Worm (Caenorhabditis elegans) whole organism, mixed stage, embryonic: ENCODE measurements around the gene npp-5.
"Not testable (repeated sequence)": the region's sequence is repeated elsewhere in the genome, so short reads cannot be mapped to it uniquely, and the experiment has no call there.

Source experiments
- M03D4.4 ChIP-seq: sonication (generic microtip); optimal IDR thresholded peaks from 2 replicates; lab custom pipeline; 2017; ENCODE audit warnings: mild to moderate bottlenecking, missing genetic modification characterization, missing compliant biosample characterization
- ceh-43 ChIP-seq: fragments of 200-800 bp; sonication (Bioruptor generic); optimal IDR thresholded peaks from 2 replicates; lab custom pipeline; 2018; ENCODE audit warnings: mild to moderate bottlenecking, missing genetic modification characterization, moderate library complexity, missing compliant biosample characterization
- ces-1 ChIP-seq: fragments of 150-350 bp; optimal IDR thresholded peaks from 2 replicates; lab custom pipeline; 2014; ENCODE audit warnings: missing biosample characterization, missing genetic modification reagents, missing genetic modification characterization
- elt-1 ChIP-seq: sonication (generic microtip); optimal IDR thresholded peaks from 2 replicates; lab custom pipeline; 2017; ENCODE audit warnings: missing genetic modification characterization, mild to moderate bottlenecking, missing compliant biosample characterization, antibody characterized with exemption, moderate library complexity, borderline replicate concordance; ENCODE audit not compliant: insufficient read depth
- flh-1 ChIP-seq: fragments of 200-800 bp; sonication (Bioruptor generic); optimal IDR thresholded peaks from 2 replicates; lab custom pipeline; 2018; ENCODE audit warnings: mild to moderate bottlenecking, missing genetic modification characterization, moderate library complexity, missing compliant biosample characterization
- hlh-1 ChIP-seq: fragments of 150-350 bp; optimal IDR thresholded peaks from 2 replicates; lab custom pipeline; 2014; ENCODE audit warnings: missing biosample characterization, missing genetic modification reagents, missing genetic modification characterization
- lsy-2 ChIP-seq: fragments of 150-350 bp; optimal IDR thresholded peaks from 2 replicates; lab custom pipeline; 2014; ENCODE audit warnings: missing biosample characterization, missing genetic modification characterization
- mab-5 ChIP-seq: fragments of 150-350 bp; optimal IDR thresholded peaks from 2 replicates; lab custom pipeline; 2014; ENCODE audit warnings: missing biosample characterization, missing genetic modification characterization
- nhr-12 ChIP-seq: fragments of 150-350 bp; optimal IDR thresholded peaks from 2 replicates; lab custom pipeline; 2014; ENCODE audit warnings: missing biosample characterization, missing genetic modification characterization
- snpc-4 ChIP-seq: fragments of 150-350 bp; optimal IDR thresholded peaks from 2 replicates; lab custom pipeline; 2014; ENCODE audit warnings: missing biosample characterization, missing genetic modification characterization
- sptf-1 ChIP-seq: sonication (generic microtip); optimal IDR thresholded peaks from 2 replicates; lab custom pipeline; 2017; ENCODE audit warnings: mild to moderate bottlenecking, missing genetic modification characterization, moderate library complexity, missing compliant biosample characterization
- unc-120 ChIP-seq: sonication (generic microtip); optimal IDR thresholded peaks from 2 replicates; lab custom pipeline; 2017; ENCODE audit warnings: missing genetic modification characterization, missing compliant biosample characterization; ENCODE audit not compliant: poor library complexity, severe bottlenecking
- unc-39 ChIP-seq: fragments of 150-350 bp; optimal IDR thresholded peaks from 2 replicates; lab custom pipeline; 2014; ENCODE audit warnings: missing biosample characterization, missing genetic modification characterization
- zip-8 ChIP-seq: fragments of 150-350 bp; optimal IDR thresholded peaks from 2 replicates; lab custom pipeline; 2014; ENCODE audit warnings: missing biosample characterization, missing genetic modification characterization
- ztf-11 ChIP-seq: fragments of 150-350 bp; optimal IDR thresholded peaks from 2 replicates; lab custom pipeline; 2014; ENCODE audit warnings: missing biosample characterization, missing genetic modification characterization

Gene npp-5

DNA sequence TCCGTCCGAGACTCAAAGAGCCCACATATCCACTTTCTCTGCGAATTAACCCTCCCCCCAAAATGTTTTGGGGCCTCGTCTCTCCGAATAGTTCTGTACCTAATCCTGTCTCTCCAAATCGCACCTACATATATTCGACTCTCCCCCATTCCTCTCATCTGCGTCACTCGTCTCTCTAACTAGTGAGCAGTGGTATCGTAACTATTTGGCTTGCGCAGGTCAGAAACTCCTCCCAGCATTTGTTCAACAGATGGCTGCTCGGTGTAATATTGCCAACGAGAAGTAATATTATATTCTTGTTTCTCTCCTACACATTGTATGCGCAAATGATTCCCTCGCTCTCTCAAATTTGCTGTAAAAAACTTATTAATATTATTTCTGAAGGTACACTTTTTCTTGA lies 44.0 kb downstream of the npp-5 start, which contains the start of gene F54D5.24:
Gene F54D5.24, plus strand, starts transcription at position 316 of the 400 bp plus-strand sequence.
- no peak for TF ChIP-seq flh-1
- TF ChIP-seq hlh-1 (tag; lab: Kevin White, UChicago) = peak; percentile 96
- peak; percentile 57 for TF ChIP-seq sptf-1

DNA sequence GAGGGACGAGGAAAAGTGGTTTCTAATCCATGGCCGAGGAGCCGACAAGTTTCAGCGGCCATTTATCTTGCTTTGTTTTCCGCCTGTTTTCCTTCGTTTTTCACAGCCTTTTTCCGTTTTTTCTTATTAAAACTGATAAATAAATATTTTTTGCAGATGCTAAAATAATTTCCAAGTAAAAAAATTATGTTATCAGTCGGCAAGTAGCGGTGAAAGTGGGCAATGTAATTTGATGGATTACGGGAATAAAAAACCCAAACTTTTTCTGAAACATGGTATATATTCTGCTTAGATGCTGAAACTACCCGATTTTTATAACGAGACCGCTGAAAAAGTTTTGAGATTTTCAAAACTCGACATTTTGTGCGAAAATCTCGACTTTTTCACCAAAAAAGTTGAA lies 47.6 kb downstream of the npp-5 start, which contains the start of gene dhgd-1:
Gene dhgd-1, minus strand, starts transcription at position 101 of the 400 bp plus-strand sequence.
- TF ChIP-seq unc-39; snpc-4 (tag; lab: Kevin White, UChicago); mab-5: not testable (repeated sequence)

ce11 chrII:11547254-11547687 lies 52.3 kb downstream of the npp-5 start, which contains the start of gene F54D5.7:
Gene F54D5.7 (plus strand): TSS chrII:11547517.
- peak; percentile 9 for TF ChIP-seq M03D4.4 (tag; lab: Kevin White, UChicago)
- TF ChIP-seq nhr-12 = peak; percentile 3
- TF ChIP-seq unc-120 = peak; percentile 38
- peak; percentile 5 for TF ChIP-seq ces-1 (GFP tag; lab: Kevin White, UChicago)
- no peak for TF ChIP-seq lsy-2 (tag; lab: Kevin White, UChicago)
- no peak for TF ChIP-seq zip-8
- TF ChIP-seq elt-1 (tag; lab: Kevin White, UChicago) = peak; percentile 8
- TF ChIP-seq hlh-1 (tag; lab: Kevin White, UChicago) = peak; percentile 4
- TF ChIP-seq flh-1 = peak; percentile 11
- TF ChIP-seq sptf-1 = no peak
- no peak for TF ChIP-seq ztf-11
- peak; percentile 51 for TF ChIP-seq ceh-43 (GFP tag; lab: Kevin White, UChicago)
